Worm (Caenorhabditis elegans): Measurements from ENCODE around the gene sel-5.

Gene sel-5

ce11 chrIII:4594762-4595523 is 16.7 kb upstream of the sel-5 start:
- TF ChIP-seq elt-3 (tag; optimal IDR thresholded peaks at IDR 0.05), result no peak
- TF ChIP-seq lin-13 (tag; optimal IDR thresholded peaks at IDR 0.05), result no peak
- TF ChIP-seq ztf-11 (tag; optimal IDR thresholded peaks at IDR 0.05), result no peak
- no peak for TF ChIP-seq ham-2 (GFP tag; optimal IDR thresholded peaks at IDR 0.05)
- TF ChIP-seq tbx-8 (GFP tag; optimal IDR thresholded peaks at IDR 0.05), result no peak
- no peak for TF ChIP-seq zip-8 (tag; optimal IDR thresholded peaks at IDR 0.05)
- no peak for TF ChIP-seq nhr-76 (tag; optimal IDR thresholded peaks at IDR 0.05)
- no peak for TF ChIP-seq drap-1 (GFP tag; optimal IDR thresholded peaks at IDR 0.05)
- TF ChIP-seq unc-62 (GFP tag; optimal IDR thresholded peaks at IDR 0.05), result no peak
- no peak for TF ChIP-seq flh-1 (GFP tag; optimal IDR thresholded peaks at IDR 0.05)
- TF ChIP-seq mep-1 (tag; optimal IDR thresholded peaks at IDR 0.05), result no peak
- TF ChIP-seq nhr-28 (tag; optimal IDR thresholded peaks at IDR 0.05), result no peak
- no peak for TF ChIP-seq nhr-237 (tag; optimal IDR thresholded peaks at IDR 0.05)
- no peak for TF ChIP-seq mab-5 (tag; optimal IDR thresholded peaks at IDR 0.05)

- TF ChIP-seq unc-62 (GFP tag; optimal IDR thresholded peaks at IDR 0.05) (no peak), bed-3 (GFP tag; optimal IDR thresholded peaks at IDR 0.05) (no peak), cnd-1 (tag; optimal IDR thresholded peaks at IDR 0.05) (no peak), nhr-237 (tag; optimal IDR thresholded peaks at IDR 0.05) (no peak), flh-1 (GFP tag; optimal IDR thresholded peaks at IDR 0.05) (no peak), ceh-83 (GFP tag; optimal IDR thresholded peaks at IDR 0.05) (no peak), zip-8 (tag; optimal IDR thresholded peaks at IDR 0.05) (no peak), ham-2 (GFP tag; optimal IDR thresholded peaks at IDR 0.05) (no peak), elt-3 (tag; optimal IDR thresholded peaks at IDR 0.05) (no peak), pha-4 (tag; optimal IDR thresholded peaks at IDR 0.05) (no peak), ces-1 (GFP tag; optimal IDR thresholded peaks at IDR 0.05) (no peak), sem-2 (GFP tag; optimal IDR thresholded peaks at IDR 0.05) (no peak), nhr-28 (tag; optimal IDR thresholded peaks at IDR 0.05) (no peak), mep-1 (tag; optimal IDR thresholded peaks at IDR 0.05) (no peak)
Observed at ce11 chrIII:4594324-4594723, 16.1 kb upstream of the sel-5 start, which contains the start of gene apc-11. Gene apc-11, minus strand, starts transcription at chrIII:4594424.

ce11 chrIII:4593098-4593697 is 15.0 kb upstream of the sel-5 start, which contains the start of gene erh-2:
Gene erh-2, plus strand, starts transcription at chrIII:4593231.
- TF ChIP-seq ces-1 (GFP tag; optimal IDR thresholded peaks at IDR 0.05), result no peak
- TF ChIP-seq lin-13 (tag; optimal IDR thresholded peaks at IDR 0.05), result no peak
- TF ChIP-seq cnd-1 (tag; optimal IDR thresholded peaks at IDR 0.05), result no peak
- no peak for TF ChIP-seq lsy-2 (tag; optimal IDR thresholded peaks at IDR 0.05)
- no peak for TF ChIP-seq flh-1 (GFP tag; optimal IDR thresholded peaks at IDR 0.05)
- no peak for TF ChIP-seq ceh-83 (GFP tag; optimal IDR thresholded peaks at IDR 0.05)
- no peak for TF ChIP-seq snpc-4 (tag; optimal IDR thresholded peaks at IDR 0.05)
- TF ChIP-seq ztf-11 (tag; optimal IDR thresholded peaks at IDR 0.05), result no peak
- TF ChIP-seq nhr-2 (tag; optimal IDR thresholded peaks at IDR 0.05), result no peak
- TF ChIP-seq M03D4.4 (tag; optimal IDR thresholded peaks at IDR 0.05), result no peak
- no peak for TF ChIP-seq drap-1 (GFP tag; optimal IDR thresholded peaks at IDR 0.05)
- TF ChIP-seq nhr-76 (tag; optimal IDR thresholded peaks at IDR 0.05), result no peak

- TF ChIP-seq flh-1 (GFP tag; optimal IDR thresholded peaks at IDR 0.05) (no peak), M03D4.4 (tag; optimal IDR thresholded peaks at IDR 0.05) (no peak), ceh-83 (GFP tag; optimal IDR thresholded peaks at IDR 0.05) (no peak), pha-4 (tag; optimal IDR thresholded peaks at IDR 0.05) (peak; percentile 48), ceh-39 (tag; optimal IDR thresholded peaks at IDR 0.05) (no peak), zip-8 (tag; optimal IDR thresholded peaks at IDR 0.05) (no peak), ztf-11 (tag; optimal IDR thresholded peaks at IDR 0.05) (no peak), unc-120 (tag; optimal IDR thresholded peaks at IDR 0.05; ENCODE audit: poor library complexity, severe bottlenecking) (no peak), lin-32 (GFP tag; optimal IDR thresholded peaks at IDR 0.05) (no peak), blmp-1 (tag; optimal IDR thresholded peaks at IDR 0.05) (no peak), mls-2 (tag; optimal IDR thresholded peaks at IDR 0.05) (no peak), bed-3 (GFP tag; optimal IDR thresholded peaks at IDR 0.05) (no peak), elt-3 (tag; optimal IDR thresholded peaks at IDR 0.05) (no peak), nhr-12 (tag; optimal IDR thresholded peaks at IDR 0.05) (no peak), sem-2 (GFP tag; optimal IDR thresholded peaks at IDR 0.05) (no peak), unc-39 (tag; optimal IDR thresholded peaks at IDR 0.05) (no peak), snpc-4 (tag; optimal IDR thresholded peaks at IDR 0.05) (no peak), elt-1 (tag; optimal IDR thresholded peaks at IDR 0.05; ENCODE audit: borderline replicate concordance, insufficient read depth) (no peak), nhr-237 (tag; optimal IDR thresholded peaks at IDR 0.05) (no peak), nhr-2 (tag; optimal IDR thresholded peaks at IDR 0.05) (no peak), hlh-1 (tag; optimal IDR thresholded peaks at IDR 0.05) (no peak), nhr-76 (tag; optimal IDR thresholded peaks at IDR 0.05) (no peak), lsy-2 (tag; optimal IDR thresholded peaks at IDR 0.05) (peak; percentile 92), ham-2 (GFP tag; optimal IDR thresholded peaks at IDR 0.05) (peak; percentile 28), mep-1 (tag; optimal IDR thresholded peaks at IDR 0.05) (no peak), ces-1 (GFP tag; optimal IDR thresholded peaks at IDR 0.05) (peak; percentile 91), nhr-28 (tag; optimal IDR thresholded peaks at IDR 0.05) (no peak), tbx-8 (GFP tag; optimal IDR thresholded peaks at IDR 0.05) (no peak), ceh-43 (GFP tag; optimal IDR thresholded peaks at IDR 0.05) (peak; percentile 40), lin-13 (tag; optimal IDR thresholded peaks at IDR 0.05) (peak; percentile 19)
Observed at ce11 chrIII:4587177-4587576, 8.9 kb upstream of the sel-5 start, which contains the start of the genes F35G12.7 and smc-4. Gene F35G12.7, minus strand, starts transcription at chrIII:4587330. Gene smc-4, plus strand, starts transcription at chrIII:4587501.
